Fruit fly (Drosophila melanogaster) whole organism, pupa: ENCODE measurements around the gene phr6-4.

Source experiments
- CG12605 ChIP-seq: fragments of 200-800 bp; sonication (Bioruptor generic); IDR thresholded peaks from 2 replicates; pipeline ENCODE4 v1.3.6; 2022; ENCODE audit warnings: missing biosample characterization, missing genetic modification characterization
- CG13204 ChIP-seq: fragments of 200-800 bp; sonication (Bioruptor generic); optimal IDR thresholded peaks from 2 replicates; lab custom pipeline; 2018; ENCODE audit warnings: missing biosample characterization, mild to moderate bottlenecking, missing genetic modification characterization, moderate library complexity
- CG14655 ChIP-seq: fragments of 200-800 bp; sonication (Bioruptor generic); optimal IDR thresholded peaks from 3 replicates; lab custom pipeline; 2017; ENCODE audit warnings: mild to moderate bottlenecking, missing biosample characterization, missing genetic modification reagents, missing genetic modification characterization
- CG15710 ChIP-seq: fragments of 200-800 bp; sonication (Bioruptor generic); optimal IDR thresholded peaks from 2 replicates; lab custom pipeline; 2018; ENCODE audit warnings: missing biosample characterization, mild to moderate bottlenecking, missing genetic modification characterization, moderate library complexity
- CG17806 ChIP-seq: fragments of 200-800 bp; sonication (Bioruptor generic); optimal IDR thresholded peaks from 2 replicates; lab custom pipeline; 2018; ENCODE audit warnings: missing biosample characterization, mild to moderate bottlenecking, missing genetic modification characterization, moderate library complexity
- CG32121 ChIP-seq: fragments of 200-800 bp; sonication (Bioruptor generic); IDR thresholded peaks from 2 replicates; pipeline ENCODE4 v1.3.6; 2022; ENCODE audit warnings: missing biosample characterization, missing genetic modification characterization
- CG34367 ChIP-seq: fragments of 200-800 bp; sonication (Bioruptor generic); optimal IDR thresholded peaks from 2 replicates; lab custom pipeline; 2018; ENCODE audit warnings: missing biosample characterization, mild to moderate bottlenecking, missing genetic modification characterization
- CG4496 ChIP-seq: fragments of 200-800 bp; sonication (Bioruptor generic); IDR thresholded peaks from 3 replicates; pipeline ENCODE4 v1.3.6; 2022; ENCODE audit warnings: missing biosample characterization, missing genetic modification characterization
- CG8159 ChIP-seq: fragments of 200-800 bp; sonication (Bioruptor generic); optimal IDR thresholded peaks from 3 replicates; lab custom pipeline; 2018; ENCODE audit warnings: missing biosample characterization, mild to moderate bottlenecking, missing genetic modification characterization, moderate library complexity
- CG8301 ChIP-seq: fragments of 200-800 bp; sonication (Bioruptor generic); optimal IDR thresholded peaks from 2 replicates; lab custom pipeline; 2018; ENCODE audit warnings: missing biosample characterization, mild to moderate bottlenecking, missing genetic modification characterization
- CG9948 ChIP-seq: fragments of 200-800 bp; sonication (Bioruptor generic); optimal IDR thresholded peaks from 2 replicates; lab custom pipeline; 2018; ENCODE audit warnings: missing biosample characterization, mild to moderate bottlenecking, missing genetic modification characterization, moderate library complexity
- D1 ChIP-seq: fragments of 200-800 bp; sonication (Bioruptor generic); optimal IDR thresholded peaks from 2 replicates; lab custom pipeline; 2018; ENCODE audit warnings: missing biosample characterization, mild to moderate bottlenecking, missing genetic modification characterization, moderate library complexity
- EcR ChIP-seq: fragments of 200-800 bp; sonication (Bioruptor generic); optimal IDR thresholded peaks from 3 replicates; lab custom pipeline; 2019; ENCODE audit warnings: missing biosample characterization, missing genetic modification characterization, mild to moderate bottlenecking, moderate library complexity, missing genetic modification reagents
- Ets98B ChIP-seq: fragments of 200-800 bp; sonication (Bioruptor generic); IDR thresholded peaks from 2 replicates; pipeline ENCODE4 v1.3.6; 2022; ENCODE audit warnings: missing biosample characterization, missing genetic modification characterization
- Pif1A ChIP-seq: fragments of 200-800 bp; sonication (Bioruptor generic); optimal IDR thresholded peaks from 3 replicates; lab custom pipeline; 2016; ENCODE audit warnings: missing biosample characterization, missing genetic modification characterization
- Pif1B ChIP-seq: fragments of 200-800 bp; sonication (Bioruptor generic); optimal IDR thresholded peaks from 3 replicates; lab custom pipeline; 2016; ENCODE audit warnings: missing biosample characterization, missing genetic modification characterization
- Snoo ChIP-seq: fragments of 200-800 bp; sonication (Bioruptor generic); optimal IDR thresholded peaks from 3 replicates; lab custom pipeline; 2017; ENCODE audit warnings: missing biosample characterization, mild to moderate bottlenecking, missing genetic modification characterization, inconsistent platforms
- fd96Ca ChIP-seq: fragments of 200-800 bp; sonication (Bioruptor generic); IDR thresholded peaks from 3 replicates; pipeline ENCODE4 v1.3.6; 2022; ENCODE audit warnings: missing biosample characterization, missing genetic modification characterization
- gl ChIP-seq: fragments of 200-800 bp; sonication (Bioruptor generic); optimal IDR thresholded peaks from 2 replicates; lab custom pipeline; 2018; ENCODE audit warnings: missing biosample characterization, mild to moderate bottlenecking, missing genetic modification characterization
- rn ChIP-seq: fragments of 200-800 bp; sonication (Bioruptor generic); IDR thresholded peaks from 2 replicates; pipeline ENCODE4 v1.3.6; 2022; ENCODE audit warnings: missing biosample characterization, missing genetic modification characterization

The phr6-4 gene

DNA sequence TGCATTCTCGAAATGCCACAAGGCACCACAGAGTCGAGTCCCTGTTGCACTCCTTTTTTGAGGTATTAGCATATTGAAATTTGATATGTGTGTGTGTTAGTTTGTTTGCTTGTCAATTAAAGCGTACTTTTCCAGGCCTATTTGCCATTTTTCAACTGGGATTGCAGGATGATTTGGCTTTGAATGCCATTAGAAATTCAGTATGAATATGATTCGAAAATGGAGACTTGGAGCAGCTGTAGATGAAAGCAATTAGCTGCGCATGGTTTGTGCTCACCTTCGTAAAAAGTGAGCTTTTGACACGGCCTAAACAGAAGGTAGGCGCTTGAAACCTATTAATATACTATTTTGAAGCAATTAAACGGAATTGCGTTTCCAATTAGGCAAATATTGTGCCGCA is 41.5 kb downstream of the phr6-4 start, which contains the start of gene CG31677:
TSS of gene CG31677 (minus strand) at position 101 of the 400 bp plus-strand sequence.
- no peak for TF ChIP-seq CG4496 (GFP tag; lab: Robert Waterston, UW)
- TF ChIP-seq, all 21 proteins: peak for 0

DNA sequence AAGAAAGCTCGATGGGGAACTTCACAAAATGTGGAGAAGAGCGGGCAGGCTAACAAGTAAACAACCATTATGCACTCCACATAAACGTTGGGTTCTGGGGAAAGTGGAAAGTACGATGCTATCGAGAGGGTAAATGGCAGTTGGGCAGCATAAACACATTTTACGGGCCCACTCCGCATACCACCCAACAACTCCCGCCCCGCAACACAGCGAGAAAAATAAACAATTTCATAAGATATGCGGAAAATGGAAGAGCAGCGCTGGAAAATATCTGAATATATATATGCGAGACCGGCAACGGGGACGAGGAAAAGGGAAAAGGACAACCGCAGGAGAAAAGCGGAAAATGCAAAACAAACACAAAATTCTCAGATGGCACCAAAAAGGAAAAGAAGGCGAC is 44.3 kb downstream of the phr6-4 start:
- TF ChIP-seq CG8301 (tag; lab: Kevin White, UChicago) (no peak), CG13204 (GFP tag; lab: Kevin White, UChicago) (no peak), CG34367 (no peak), rn (GFP tag; lab: Robert Waterston, UW) (no peak), Snoo (no peak), CG32121 (no peak), CG9948 (no peak), CG17806 (no peak), EcR (GFP tag; lab: Kevin White, UChicago) (no peak), CG14655 (no peak), CG15710 (tag; lab: Kevin White, UChicago) (no peak)

- TF ChIP-seq Pif1A: no peak
- no peak for TF ChIP-seq Ets98B (GFP tag; lab: Robert Waterston, UW)
- TF ChIP-seq CG8159 (tag; lab: Kevin White, UChicago): no peak
- no peak for TF ChIP-seq fd96Ca (GFP tag; lab: Robert Waterston, UW)
- no peak for TF ChIP-seq Snoo
- no peak for TF ChIP-seq CG17806
- no peak for TF ChIP-seq gl
- TF ChIP-seq Pif1B (GFP tag; lab: Kevin White, UChicago): no peak
- TF ChIP-seq rn (GFP tag; lab: Robert Waterston, UW): no peak
- TF ChIP-seq CG12605 (GFP tag; lab: Robert Waterston, UW): no peak
- no peak for TF ChIP-seq CG34367
- no peak for TF ChIP-seq D1 (tag; lab: Kevin White, UChicago)
- no peak for TF ChIP-seq CG8301 (tag; lab: Kevin White, UChicago)
- TF ChIP-seq CG9948: no peak
- TF ChIP-seq EcR (GFP tag; lab: Kevin White, UChicago): no peak
- no peak for TF ChIP-seq CG32121
- TF ChIP-seq CG4496 (GFP tag; lab: Robert Waterston, UW): no peak
These were observed 47.8 kb downstream of the phr6-4 start for dm6 chr2L:20597744-20598143.
